Worm (Caenorhabditis elegans) whole organism, mixed stage, embryonic: Measurements from ENCODE around the gene srv-8.

ENCODE experiments used
- M03D4.4 ChIP-seq: sonication (generic microtip); optimal IDR thresholded peaks from 2 replicates; lab custom pipeline; 2017; ENCODE audit warnings: mild to moderate bottlenecking, missing genetic modification characterization, missing compliant biosample characterization
- bed-3 ChIP-seq: fragments of 200-800 bp; sonication (Bioruptor generic); optimal IDR thresholded peaks from 3 replicates; lab custom pipeline; 2018; ENCODE audit warnings: mild to moderate bottlenecking, missing genetic modification characterization, moderate library complexity, missing compliant biosample characterization
- blmp-1 ChIP-seq: fragments of 150-350 bp; optimal IDR thresholded peaks from 2 replicates; lab custom pipeline; 2014; ENCODE audit warnings: missing biosample characterization, missing genetic modification characterization
- ceh-39 ChIP-seq: fragments of 150-350 bp; optimal IDR thresholded peaks from 2 replicates; lab custom pipeline; 2014; ENCODE audit warnings: missing biosample characterization, missing genetic modification characterization
- ceh-43 ChIP-seq: fragments of 200-800 bp; sonication (Bioruptor generic); optimal IDR thresholded peaks from 2 replicates; lab custom pipeline; 2018; ENCODE audit warnings: mild to moderate bottlenecking, missing genetic modification characterization, moderate library complexity, missing compliant biosample characterization
- ceh-83 ChIP-seq: fragments of 200-800 bp; sonication (Bioruptor generic); optimal IDR thresholded peaks from 2 replicates; lab custom pipeline; 2018; ENCODE audit warnings: mild to moderate bottlenecking, missing genetic modification characterization, missing compliant biosample characterization
- ces-1 ChIP-seq: fragments of 150-350 bp; optimal IDR thresholded peaks from 2 replicates; lab custom pipeline; 2014; ENCODE audit warnings: missing biosample characterization, missing genetic modification reagents, missing genetic modification characterization
- cnd-1 ChIP-seq: fragments of 200-800 bp; sonication (Bioruptor generic); optimal IDR thresholded peaks from 2 replicates; lab custom pipeline; 2018; ENCODE audit warnings: mild to moderate bottlenecking, missing genetic modification characterization, missing compliant biosample characterization
- drap-1 ChIP-seq: fragments of 200-800 bp; sonication (Bioruptor generic); optimal IDR thresholded peaks from 3 replicates; lab custom pipeline; 2018; ENCODE audit warnings: mild to moderate bottlenecking, missing genetic modification characterization, missing compliant biosample characterization
- elt-1 ChIP-seq: sonication (generic microtip); optimal IDR thresholded peaks from 2 replicates; lab custom pipeline; 2017; ENCODE audit warnings: missing genetic modification characterization, mild to moderate bottlenecking, missing compliant biosample characterization, antibody characterized with exemption, moderate library complexity, borderline replicate concordance; ENCODE audit not compliant: insufficient read depth
- elt-3 ChIP-seq: fragments of 150-350 bp; optimal IDR thresholded peaks from 2 replicates; lab custom pipeline; 2014; ENCODE audit warnings: missing biosample characterization, missing genetic modification characterization
- flh-1 ChIP-seq: fragments of 200-800 bp; sonication (Bioruptor generic); optimal IDR thresholded peaks from 2 replicates; lab custom pipeline; 2018; ENCODE audit warnings: mild to moderate bottlenecking, missing genetic modification characterization, moderate library complexity, missing compliant biosample characterization
- ham-2 ChIP-seq: fragments of 200-800 bp; sonication (Bioruptor generic); optimal IDR thresholded peaks from 2 replicates; lab custom pipeline; 2018; ENCODE audit warnings: mild to moderate bottlenecking, missing genetic modification characterization, missing compliant biosample characterization
- hlh-1 ChIP-seq: fragments of 150-350 bp; optimal IDR thresholded peaks from 2 replicates; lab custom pipeline; 2014; ENCODE audit warnings: missing biosample characterization, missing genetic modification reagents, missing genetic modification characterization
- lin-13 ChIP-seq: fragments of 150-350 bp; optimal IDR thresholded peaks from 2 replicates; lab custom pipeline; 2014; ENCODE audit warnings: missing biosample characterization, missing genetic modification characterization
- lin-32 ChIP-seq: fragments of 200-800 bp; sonication (Bioruptor generic); optimal IDR thresholded peaks from 2 replicates; lab custom pipeline; 2018; ENCODE audit warnings: mild to moderate bottlenecking, missing genetic modification characterization, missing compliant biosample characterization
- lsy-2 ChIP-seq: fragments of 150-350 bp; optimal IDR thresholded peaks from 2 replicates; lab custom pipeline; 2014; ENCODE audit warnings: missing biosample characterization, missing genetic modification characterization
- mab-5 ChIP-seq: fragments of 150-350 bp; optimal IDR thresholded peaks from 2 replicates; lab custom pipeline; 2014; ENCODE audit warnings: missing biosample characterization, missing genetic modification characterization
- mep-1 ChIP-seq: fragments of 150-350 bp; optimal IDR thresholded peaks from 2 replicates; lab custom pipeline; 2017; ENCODE audit warnings: missing biosample characterization, missing genetic modification reagents, missing genetic modification characterization, inconsistent platforms
- mls-2 ChIP-seq: sonication (generic microtip); optimal IDR thresholded peaks from 2 replicates; lab custom pipeline; 2016; ENCODE audit warnings: mild to moderate bottlenecking, missing genetic modification characterization, moderate library complexity, missing compliant biosample characterization
- nhr-12 ChIP-seq: fragments of 150-350 bp; optimal IDR thresholded peaks from 2 replicates; lab custom pipeline; 2014; ENCODE audit warnings: missing biosample characterization, missing genetic modification characterization
- nhr-2 ChIP-seq: fragments of 150-350 bp; optimal IDR thresholded peaks from 2 replicates; lab custom pipeline; 2014; ENCODE audit warnings: missing biosample characterization, missing genetic modification characterization
- nhr-237 ChIP-seq: fragments of 150-350 bp; optimal IDR thresholded peaks from 2 replicates; lab custom pipeline; 2014; ENCODE audit warnings: missing biosample characterization, missing genetic modification characterization
- nhr-28 ChIP-seq: fragments of 150-350 bp; optimal IDR thresholded peaks from 2 replicates; lab custom pipeline; 2014; ENCODE audit warnings: missing biosample characterization, missing genetic modification characterization
- nhr-76 ChIP-seq: sonication (generic microtip); optimal IDR thresholded peaks from 2 replicates; lab custom pipeline; 2017; ENCODE audit warnings: missing biosample characterization, missing genetic modification characterization
- pha-4 ChIP-seq: fragments of 150-350 bp; optimal IDR thresholded peaks from 2 replicates; lab custom pipeline; 2018; ENCODE audit warnings: missing biosample characterization, missing genetic modification reagents, missing genetic modification characterization
- sem-2 ChIP-seq: fragments of 200-800 bp; sonication (Bioruptor generic); optimal IDR thresholded peaks from 2 replicates; lab custom pipeline; 2018; ENCODE audit warnings: mild to moderate bottlenecking, missing genetic modification characterization, missing compliant biosample characterization
- snpc-4 ChIP-seq: fragments of 150-350 bp; optimal IDR thresholded peaks from 2 replicates; lab custom pipeline; 2014; ENCODE audit warnings: missing biosample characterization, missing genetic modification characterization
- sptf-1 ChIP-seq: sonication (generic microtip); optimal IDR thresholded peaks from 2 replicates; lab custom pipeline; 2017; ENCODE audit warnings: mild to moderate bottlenecking, missing genetic modification characterization, moderate library complexity, missing compliant biosample characterization
- tbx-8 ChIP-seq: fragments of 200-800 bp; sonication (Bioruptor generic); optimal IDR thresholded peaks from 2 replicates; lab custom pipeline; 2018; ENCODE audit warnings: mild to moderate bottlenecking, missing genetic modification characterization, moderate library complexity, missing compliant biosample characterization
- unc-120 ChIP-seq: sonication (generic microtip); optimal IDR thresholded peaks from 2 replicates; lab custom pipeline; 2017; ENCODE audit warnings: missing genetic modification characterization, missing compliant biosample characterization; ENCODE audit not compliant: poor library complexity, severe bottlenecking
- unc-39 ChIP-seq: fragments of 150-350 bp; optimal IDR thresholded peaks from 2 replicates; lab custom pipeline; 2014; ENCODE audit warnings: missing biosample characterization, missing genetic modification characterization
- unc-62 ChIP-seq: fragments of 150-350 bp; optimal IDR thresholded peaks from 2 replicates; lab custom pipeline; 2014; ENCODE audit warnings: missing biosample characterization, missing genetic modification reagents, missing genetic modification characterization
- zip-8 ChIP-seq: fragments of 150-350 bp; optimal IDR thresholded peaks from 2 replicates; lab custom pipeline; 2014; ENCODE audit warnings: missing biosample characterization, missing genetic modification characterization
- ztf-11 ChIP-seq: fragments of 150-350 bp; optimal IDR thresholded peaks from 2 replicates; lab custom pipeline; 2014; ENCODE audit warnings: missing biosample characterization, missing genetic modification characterization

The srv-8 gene

ce11 chrV:13407913-13408312 is 12.6 kb downstream of the srv-8 start, which contains the start of gene F53F1.3:
Gene F53F1.3, plus strand, starts transcription at chrV:13408242.
- no peak for TF ChIP-seq lin-32 (GFP tag; lab: Kevin White, UChicago)
- TF ChIP-seq zip-8 (tag; lab: Kevin White, UChicago) = no peak
- no peak for TF ChIP-seq nhr-12 (tag; lab: Kevin White, UChicago)
- TF ChIP-seq bed-3 (GFP tag; lab: Kevin White, UChicago) = no peak
- no peak for TF ChIP-seq mab-5 (tag; lab: Kevin White, UChicago)
- no peak for TF ChIP-seq blmp-1 (tag; lab: Kevin White, UChicago)
- no peak for TF ChIP-seq nhr-28
- TF ChIP-seq ceh-83 (GFP tag; lab: Kevin White, UChicago) = no peak

- TF ChIP-seq cnd-1 (tag; lab: Kevin White, UChicago) (no peak), flh-1 (GFP tag; lab: Kevin White, UChicago) (no peak), sem-2 (no peak), ceh-39 (tag; lab: Kevin White, UChicago) (no peak), lin-32 (GFP tag; lab: Kevin White, UChicago) (no peak), mep-1 (no peak), ztf-11 (tag; lab: Kevin White, UChicago) (no peak), nhr-237 (tag; lab: Kevin White, UChicago) (no peak), nhr-76 (tag; lab: Kevin White, UChicago) (no peak), nhr-2 (tag; lab: Kevin White, UChicago) (no peak), elt-1 (tag; lab: Kevin White, UChicago) (no peak), ham-2 (no peak)
These were observed 14.0 kb downstream of the srv-8 start, which contains the start of gene F53F1.2 for ce11 chrV:13406511-13406910. Gene F53F1.2, plus strand, starts transcription at chrV:13406816.

- TF ChIP-seq nhr-12 (tag; lab: Kevin White, UChicago) (no peak), lsy-2 (tag; lab: Kevin White, UChicago) (peak; percentile 4)
These were observed 14.5 kb downstream of the srv-8 start, which contains the start of gene cutl-1 for ce11 chrV:13406032-13406431. Gene cutl-1, minus strand, starts transcription at chrV:13406114.

ce11 chrV:13402524-13402923 is 18.0 kb downstream of the srv-8 start:
- TF ChIP-seq bed-3 (GFP tag; lab: Kevin White, UChicago) (no peak), drap-1 (GFP tag; lab: Kevin White, UChicago) (no peak), cnd-1 (tag; lab: Kevin White, UChicago) (peak; percentile 9), ceh-43 (GFP tag; lab: Kevin White, UChicago) (no peak), snpc-4 (tag; lab: Kevin White, UChicago) (no peak), mep-1 (no peak), unc-62 (GFP tag; lab: Kevin White, UChicago) (peak; percentile 58), hlh-1 (tag; lab: Kevin White, UChicago) (peak; percentile 56), flh-1 (GFP tag; lab: Kevin White, UChicago) (no peak), elt-3 (tag; lab: Kevin White, UChicago) (no peak), unc-39 (tag; lab: Kevin White, UChicago) (no peak), unc-120 (tag; lab: Kevin White, UChicago) (peak; percentile 24), nhr-28 (no peak)

ce11 chrV:13401669-13402068 is 18.9 kb downstream of the srv-8 start:
- TF ChIP-seq nhr-12 (tag; lab: Kevin White, UChicago) (no peak), ces-1 (GFP tag; lab: Kevin White, UChicago) (peak; percentile 65)

- TF ChIP-seq bed-3 (GFP tag; lab: Kevin White, UChicago) = no peak
- TF ChIP-seq ceh-83 (GFP tag; lab: Kevin White, UChicago) = no peak
- peak; percentile 27 for TF ChIP-seq ham-2
- TF ChIP-seq hlh-1 (tag; lab: Kevin White, UChicago) = peak; percentile 55
- TF ChIP-seq lsy-2 (tag; lab: Kevin White, UChicago) = no peak
- TF ChIP-seq lin-13 (tag; lab: Kevin White, UChicago) = no peak
- TF ChIP-seq mab-5 (tag; lab: Kevin White, UChicago) = no peak
- peak; percentile 51 for TF ChIP-seq drap-1 (GFP tag; lab: Kevin White, UChicago)
- peak; percentile 81 for TF ChIP-seq sptf-1
- TF ChIP-seq elt-3 (tag; lab: Kevin White, UChicago) = no peak
- TF ChIP-seq ces-1 (GFP tag; lab: Kevin White, UChicago) = peak; percentile 74
- TF ChIP-seq flh-1 (GFP tag; lab: Kevin White, UChicago) = no peak
- TF ChIP-seq ztf-11 (tag; lab: Kevin White, UChicago) = no peak
- no peak for TF ChIP-seq zip-8 (tag; lab: Kevin White, UChicago)
- no peak for TF ChIP-seq nhr-76 (tag; lab: Kevin White, UChicago)
- TF ChIP-seq nhr-237 (tag; lab: Kevin White, UChicago) = no peak
- no peak for TF ChIP-seq unc-39 (tag; lab: Kevin White, UChicago)
- no peak for TF ChIP-seq nhr-28
- TF ChIP-seq sem-2 = no peak
- peak; percentile 48 for TF ChIP-seq nhr-2 (tag; lab: Kevin White, UChicago)
- TF ChIP-seq pha-4 = no peak
- no peak for TF ChIP-seq elt-1 (tag; lab: Kevin White, UChicago)
- TF ChIP-seq tbx-8 (GFP tag; lab: Kevin White, UChicago) = peak; percentile 45
- no peak for TF ChIP-seq ceh-43 (GFP tag; lab: Kevin White, UChicago)
- no peak for TF ChIP-seq nhr-12 (tag; lab: Kevin White, UChicago)
- peak; percentile 74 for TF ChIP-seq mls-2 (tag; lab: Kevin White, UChicago)
- peak; percentile 49 for TF ChIP-seq cnd-1 (tag; lab: Kevin White, UChicago)
- TF ChIP-seq mep-1 = peak; percentile 55
- no peak for TF ChIP-seq snpc-4 (tag; lab: Kevin White, UChicago)
- TF ChIP-seq lin-32 (GFP tag; lab: Kevin White, UChicago) = no peak
- TF ChIP-seq ceh-39 (tag; lab: Kevin White, UChicago) = no peak
- TF ChIP-seq M03D4.4 = peak; percentile 66
These were observed 24.1 kb downstream of the srv-8 start for ce11 chrV:13396426-13396825.
